Worm (Caenorhabditis elegans): ENCODE results near the gene rfc-3.

rfc-3 gene

DNA sequence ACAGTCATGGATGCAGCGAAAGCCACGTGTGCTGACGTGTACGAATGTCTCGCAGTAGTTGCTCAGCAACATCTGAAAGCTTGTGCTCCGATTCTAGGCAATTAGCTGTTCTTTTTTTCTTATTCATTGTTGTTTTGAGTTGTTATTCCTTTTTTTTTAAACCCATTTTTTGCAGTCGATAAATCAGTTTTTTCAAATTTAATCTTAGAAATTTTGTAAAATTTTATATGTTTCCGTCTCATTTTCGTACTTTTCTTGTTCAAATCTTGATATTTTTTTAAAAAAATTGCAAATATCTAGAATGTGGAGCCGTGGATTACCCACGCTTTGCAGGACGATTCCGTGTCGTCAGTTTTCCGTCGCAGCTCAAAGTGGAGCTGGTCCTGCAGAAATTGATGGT lies 4.9 kb downstream of the rfc-3 start, which contains the start of gene fask-1:
fask-1 (plus strand) TSS at position 301 of the 400 bp plus-strand sequence.
- TF ChIP-seq ceh-22 (tag; optimal IDR thresholded peaks at IDR 0.05): no peak
- no peak for TF ChIP-seq ceh-14 (tag; optimal IDR thresholded peaks at IDR 0.05)
- no peak for TF ChIP-seq mec-3 (tag; optimal IDR thresholded peaks at IDR 0.05; ENCODE audit: borderline replicate concordance)
- no peak for TF ChIP-seq eyg-1 (tag; optimal IDR thresholded peaks at IDR 0.05)
- TF ChIP-seq tbx-2 (tag; optimal IDR thresholded peaks at IDR 0.05): no peak
- TF ChIP-seq ceh-18 (tag; optimal IDR thresholded peaks at IDR 0.05): no peak
- TF ChIP-seq T23F11.4 (GFP tag; optimal IDR thresholded peaks at IDR 0.05): no peak
- no peak for TF ChIP-seq zip-5 (tag; optimal IDR thresholded peaks at IDR 0.05)
- TF ChIP-seq npax-4 (tag; optimal IDR thresholded peaks at IDR 0.05): no peak
- TF ChIP-seq hlh-30 (tag; optimal IDR thresholded peaks at IDR 0.05; ENCODE audit: insufficient read depth): no peak
- no peak for TF ChIP-seq C38D4.7 (GFP tag; optimal IDR thresholded peaks at IDR 0.05)
- no peak for TF ChIP-seq syd-9 (tag; optimal IDR thresholded peaks at IDR 0.05)
- no peak for TF ChIP-seq che-1 (tag; optimal IDR thresholded peaks at IDR 0.05)
- TF ChIP-seq fkh-10 (GFP tag; optimal IDR thresholded peaks at IDR 0.05): no peak

DNA sequence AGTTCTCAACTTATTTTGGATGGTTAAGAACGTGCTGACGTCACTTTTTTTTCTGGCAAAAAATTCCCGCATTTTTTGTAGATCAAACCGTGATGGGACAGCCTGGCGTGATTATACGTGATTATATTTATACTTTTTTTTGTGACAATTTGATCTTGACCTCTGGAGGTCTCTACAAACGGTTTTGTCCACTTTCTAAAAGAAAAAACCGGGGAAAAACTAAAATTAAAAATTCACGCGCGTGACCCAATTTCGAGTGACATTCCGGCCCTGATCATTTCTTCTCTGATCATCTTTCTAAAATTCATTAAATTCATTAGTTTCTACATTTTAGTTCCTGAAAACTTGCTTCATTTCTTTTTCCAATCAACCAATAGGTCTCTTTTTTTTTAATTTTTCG lies 9.3 kb downstream of the rfc-3 start, which contains the start of gene rde-11:
rde-11 (plus strand) TSS at position 301 of the 400 bp plus-strand sequence.
- TF ChIP-seq sdc-2 (tag; optimal IDR thresholded peaks at IDR 0.05) (no peak), ceh-30 (tag; optimal IDR thresholded peaks at IDR 0.05) (no peak)

ce11 chrIV:13107359-13107758 lies 11.8 kb downstream of the rfc-3 start, which contains the start of gene B0564.2:
TSS of gene B0564.2 (plus strand) at chrIV:13107659.
- TF ChIP-seq ref-2 (tag; optimal IDR thresholded peaks at IDR 0.05) (no peak), syd-9 (tag; optimal IDR thresholded peaks at IDR 0.05) (no peak), elt-4 (tag; optimal IDR thresholded peaks at IDR 0.05) (no peak), hlh-15 (tag; optimal IDR thresholded peaks at IDR 0.05) (no peak), pha-4 (tag; optimal IDR thresholded peaks at IDR 0.05) (no peak), ceh-19 (GFP tag; optimal IDR thresholded peaks at IDR 0.05) (no peak), pqm-1 (tag; optimal IDR thresholded peaks at IDR 0.05) (no peak), ceh-2 (tag; optimal IDR thresholded peaks at IDR 0.05) (no peak), npax-4 (tag; optimal IDR thresholded peaks at IDR 0.05) (no peak), fkh-6 (tag; optimal IDR thresholded peaks at IDR 0.05) (no peak), pat-9 (tag; optimal IDR thresholded peaks at IDR 0.05) (no peak), pax-1 (tag; optimal IDR thresholded peaks at IDR 0.05) (no peak), lim-6 (tag; optimal IDR thresholded peaks at IDR 0.05) (no peak), ceh-30 (tag; optimal IDR thresholded peaks at IDR 0.05) (no peak), C38D4.7 (GFP tag; optimal IDR thresholded peaks at IDR 0.05) (no peak), rnt-1 (tag; optimal IDR thresholded peaks at IDR 0.05) (no peak), fkh-10 (GFP tag; optimal IDR thresholded peaks at IDR 0.05) (no peak), ceh-18 (tag; optimal IDR thresholded peaks at IDR 0.05) (no peak), ttx-3 (tag; optimal IDR thresholded peaks at IDR 0.05) (no peak), eyg-1 (tag; optimal IDR thresholded peaks at IDR 0.05) (no peak)

DNA sequence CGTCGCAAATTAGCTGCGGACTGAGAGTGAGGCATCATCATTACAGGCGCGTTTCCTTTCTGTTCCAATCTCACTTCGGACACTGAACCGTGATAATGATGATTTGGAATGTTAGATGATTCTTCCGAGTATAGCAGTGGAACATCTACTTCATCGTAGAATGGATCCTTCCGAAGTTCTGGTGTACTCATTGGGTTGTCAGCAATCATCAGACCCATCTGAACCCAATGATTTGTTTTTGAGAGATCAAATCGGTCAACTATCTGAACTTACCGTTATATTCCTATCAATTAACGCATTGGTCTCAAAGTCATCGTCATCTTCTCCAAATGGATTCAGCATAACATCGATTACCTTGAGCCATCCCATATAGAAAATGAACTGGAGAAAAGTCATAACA lies 12.9 kb downstream of the rfc-3 start:
- TF ChIP-seq hlh-6 (tag; optimal IDR thresholded peaks at IDR 0.05): no peak
- no peak for TF ChIP-seq ceh-22 (tag; optimal IDR thresholded peaks at IDR 0.05)
- no peak for TF ChIP-seq T23F11.4 (GFP tag; optimal IDR thresholded peaks at IDR 0.05)
- TF ChIP-seq ceh-18 (tag; optimal IDR thresholded peaks at IDR 0.05): no peak
- no peak for TF ChIP-seq unc-86 (tag; optimal IDR thresholded peaks at IDR 0.05)
- TF ChIP-seq zip-5 (tag; optimal IDR thresholded peaks at IDR 0.05): no peak
- no peak for TF ChIP-seq Y22D7AL.16 (tag; optimal IDR thresholded peaks at IDR 0.05)
- TF ChIP-seq sox-4 (tag; optimal IDR thresholded peaks at IDR 0.05): no peak
- TF ChIP-seq ets-4 (tag; optimal IDR thresholded peaks at IDR 0.05): no peak
- TF ChIP-seq ahr-1 (tag; optimal IDR thresholded peaks at IDR 0.05): no peak
- no peak for TF ChIP-seq unc-55 (GFP tag; optimal IDR thresholded peaks at IDR 0.05)
- no peak for TF ChIP-seq fkh-6 (tag; optimal IDR thresholded peaks at IDR 0.05)
- TF ChIP-seq pros-1 (tag; optimal IDR thresholded peaks at IDR 0.05): no peak
- no peak for TF ChIP-seq pag-3 (tag; optimal IDR thresholded peaks at IDR 0.05; ENCODE audit: borderline replicate concordance)
- TF ChIP-seq unc-42 (tag; optimal IDR thresholded peaks at IDR 0.05): no peak
- TF ChIP-seq elt-4 (tag; optimal IDR thresholded peaks at IDR 0.05): no peak
- TF ChIP-seq ceh-24 (tag; optimal IDR thresholded peaks at IDR 0.05): no peak
- no peak for TF ChIP-seq ceh-31 (tag; optimal IDR thresholded peaks at IDR 0.05)
- no peak for TF ChIP-seq madf-2 (tag; optimal IDR thresholded peaks at IDR 0.05)
